Worm (Caenorhabditis elegans) whole organism, L3 larva: ENCODE results near the gene pgp-3.

Source experiments
- ceh-16 ChIP-seq: sonication (generic microtip); optimal IDR thresholded peaks from 2 replicates; lab custom pipeline; 2017; ENCODE audit warnings: missing biosample characterization, missing genetic modification characterization
- ceh-82 ChIP-seq: fragments of 150-350 bp; optimal IDR thresholded peaks from 2 replicates; lab custom pipeline; 2014; ENCODE audit warnings: missing biosample characterization, missing genetic modification characterization
- ceh-9 ChIP-seq: sonication (generic microtip); optimal IDR thresholded peaks from 2 replicates; lab custom pipeline; 2018; ENCODE audit warnings: missing biosample characterization, missing genetic modification characterization
- lin-39 ChIP-seq: fragments of 150-350 bp; optimal IDR thresholded peaks from 2 replicates; lab custom pipeline; 2018; ENCODE audit warnings: missing biosample characterization, missing genetic modification reagents, missing genetic modification characterization
- mdl-1 ChIP-seq: fragments of 150-350 bp; optimal IDR thresholded peaks from 2 replicates; lab custom pipeline; 2014; ENCODE audit warnings: missing biosample characterization, missing genetic modification characterization
- nhr-28 ChIP-seq: fragments of 150-350 bp; optimal IDR thresholded peaks from 2 replicates; lab custom pipeline; 2014; ENCODE audit warnings: missing biosample characterization, missing genetic modification characterization
- nhr-77 ChIP-seq: fragments of 150-350 bp; optimal IDR thresholded peaks from 2 replicates; lab custom pipeline; 2014; ENCODE audit warnings: missing biosample characterization, missing genetic modification characterization
- pha-4 ChIP-seq: fragments of 150-350 bp; optimal IDR thresholded peaks from 2 replicates; lab custom pipeline; 2014; ENCODE audit warnings: missing biosample characterization, missing genetic modification reagents, missing genetic modification characterization
- sea-2 ChIP-seq: fragments of 150-350 bp; sonication (generic microtip); optimal IDR thresholded peaks from 4 replicates; lab custom pipeline; 2014; ENCODE audit warnings: missing biosample characterization, missing genetic modification reagents, missing genetic modification characterization
- snpc-4 ChIP-seq: fragments of 150-350 bp; optimal IDR thresholded peaks from 2 replicates; lab custom pipeline; 2014; ENCODE audit warnings: missing biosample characterization, missing genetic modification characterization

- no peak for TF ChIP-seq sea-2 (GFP tag; lab: Kevin White, UChicago)
- TF ChIP-seq lin-39 (tag; lab: Kevin White, UChicago): no peak
- TF ChIP-seq ceh-16: no peak
- no peak for TF ChIP-seq nhr-77 (tag; lab: Kevin White, UChicago)
- TF ChIP-seq nhr-28 (tag; lab: Kevin White, UChicago): no peak
- TF ChIP-seq ceh-82 (tag; lab: Kevin White, UChicago): no peak
- TF ChIP-seq snpc-4 (tag; lab: Kevin White, UChicago): no peak
- no peak for TF ChIP-seq ceh-9 (tag; lab: Kevin White, UChicago)
- TF ChIP-seq mdl-1 (tag; lab: Kevin White, UChicago): no peak
- TF ChIP-seq pha-4: peak; percentile 10
These were observed 14.0 kb downstream of the pgp-3 start for ce11 chrX:11365995-11366394.
